Worm (Caenorhabditis elegans) whole organism, L1 larva: ENCODE data around the gene plc-1.
A peak's percentile ranks its signal among the peaks of the same experiment; 100 is the strongest.

ENCODE experiments used
- C04F5.9 ChIP-seq: sonication (generic microtip); optimal IDR thresholded peaks from 2 replicates; lab custom pipeline; 2016; ENCODE audit warnings: missing genetic modification characterization, missing compliant biosample characterization
- C34B4.2 ChIP-seq: sonication (generic microtip); optimal IDR thresholded peaks from 2 replicates; lab custom pipeline; 2017; ENCODE audit warnings: mild to moderate bottlenecking, missing genetic modification characterization, missing compliant biosample characterization
- F16B12.6 ChIP-seq: fragments of 150-350 bp; optimal IDR thresholded peaks from 2 replicates; lab custom pipeline; 2014; ENCODE audit warnings: missing biosample characterization, missing genetic modification characterization
- Y116A8C.19 ChIP-seq: sonication (generic microtip); optimal IDR thresholded peaks from 2 replicates; lab custom pipeline; 2016; ENCODE audit warnings: missing compliant biosample characterization, missing genetic modification characterization, borderline replicate concordance
- alr-1 ChIP-seq: fragments of 200-800 bp; sonication (Bioruptor generic); optimal IDR thresholded peaks from 2 replicates; lab custom pipeline; 2018; ENCODE audit warnings: borderline replicate concordance, mild to moderate bottlenecking, missing genetic modification characterization, missing compliant biosample characterization
- ama-1 ChIP-seq: fragments of 150-350 bp; optimal IDR thresholded peaks from 2 replicates; lab custom pipeline; 2014
- ceh-8 ChIP-seq: fragments of 200-800 bp; sonication (Bioruptor generic); optimal IDR thresholded peaks from 2 replicates; lab custom pipeline; 2018; ENCODE audit warnings: mild to moderate bottlenecking, missing genetic modification characterization, moderate library complexity, missing compliant biosample characterization
- ceh-82 ChIP-seq, 3 experiments: fragments of 150-350 bp in 1 of 3; sonication (generic microtip) in 2 of 3; optimal IDR thresholded peaks; 2 replicates each; lab custom pipeline; 2014 to 2017; ENCODE audit warnings: missing biosample characterization in 3 of 3, missing genetic modification characterization in 3 of 3
- ceh-88 ChIP-seq: fragments of 200-800 bp; sonication (Bioruptor generic); IDR thresholded peaks from 2 replicates; pipeline ENCODE4 v1.3.6; 2022; ENCODE audit warnings: missing genetic modification characterization, missing compliant biosample characterization
- ces-1 ChIP-seq: fragments of 150-350 bp; optimal IDR thresholded peaks from 2 replicates; lab custom pipeline; 2014; ENCODE audit warnings: missing biosample characterization, missing genetic modification reagents, missing genetic modification characterization
- dsc-1 ChIP-seq: sonication (generic microtip); optimal IDR thresholded peaks from 2 replicates; lab custom pipeline; 2016; ENCODE audit warnings: mild to moderate bottlenecking, missing genetic modification characterization, missing compliant biosample characterization
- efl-1 ChIP-seq, 4 experiments: fragments of 150-350 bp; optimal IDR thresholded peaks in 3 of 4; peaks in 1 of 4; 1 replicate in 1 of 4; 2 replicates in 3 of 4; lab custom pipeline; 2014; ENCODE audit warnings: missing biosample characterization in 2 of 4, missing genetic modification characterization in 2 of 4, missing genetic modification reagents in 2 of 4
- egl-13 ChIP-seq: sonication (generic microtip); optimal IDR thresholded peaks from 2 replicates; lab custom pipeline; 2016; ENCODE audit warnings: missing genotype, missing genetic modification reagents, missing genetic modification characterization, missing compliant biosample characterization
- egl-27 ChIP-seq, 2 experiments: fragments of 150-350 bp in 1 of 2; sonication (generic microtip); optimal IDR thresholded peaks; 3 replicates each; lab custom pipeline; 2017 to 2018; ENCODE audit warnings: missing biosample characterization in 2 of 2, missing genetic modification characterization in 2 of 2, missing genetic modification reagents in 2 of 2
- elt-3 ChIP-seq, 6 experiments: fragments of 150-350 bp in 1 of 6; sonication (generic microtip); optimal IDR thresholded peaks; 2 replicates each; lab custom pipeline; 2017 to 2018; ENCODE audit warnings: missing biosample characterization in 6 of 6, missing genetic modification characterization in 6 of 6, inconsistent platforms in 1 of 6
- ets-5 ChIP-seq: fragments of 200-800 bp; sonication (Bioruptor generic); IDR thresholded peaks from 2 replicates; pipeline ENCODE4 v1.3.6; 2022; ENCODE audit warnings: missing genetic modification characterization, missing compliant biosample characterization
- fkh-4 ChIP-seq: sonication (generic microtip); optimal IDR thresholded peaks from 2 replicates; lab custom pipeline; 2016; ENCODE audit warnings: missing compliant biosample characterization, missing genetic modification characterization, borderline replicate concordance
- fkh-8 ChIP-seq: sonication (generic microtip); optimal IDR thresholded peaks from 2 replicates; lab custom pipeline; 2016; ENCODE audit warnings: mild to moderate bottlenecking, missing genetic modification characterization, missing compliant biosample characterization
- grh-1 ChIP-seq: fragments of 200-800 bp; sonication (Bioruptor generic); IDR thresholded peaks from 2 replicates; pipeline ENCODE4 v1.3.6; 2022; ENCODE audit warnings: missing genetic modification reagents, missing genetic modification characterization, missing compliant biosample characterization
- hlh-17 ChIP-seq: fragments of 200-800 bp; sonication (Bioruptor generic); optimal IDR thresholded peaks from 2 replicates; lab custom pipeline; 2018; ENCODE audit warnings: missing genetic modification characterization, mild to moderate bottlenecking, missing compliant biosample characterization, moderate library complexity, borderline replicate concordance
- irx-1 ChIP-seq: sonication (generic microtip); optimal IDR thresholded peaks from 2 replicates; lab custom pipeline; 2016; ENCODE audit warnings: missing genetic modification characterization, missing compliant biosample characterization
- isw-1 ChIP-seq: fragments of 200-800 bp; sonication (Bioruptor generic); IDR thresholded peaks from 2 replicates; pipeline ENCODE4 v1.3.6; 2022; ENCODE audit warnings: missing genetic modification characterization, missing compliant biosample characterization
- lin-13 ChIP-seq: fragments of 150-350 bp; optimal IDR thresholded peaks from 2 replicates; lab custom pipeline; 2014; ENCODE audit warnings: missing biosample characterization, missing genetic modification reagents, missing genetic modification characterization
- lin-15B ChIP-seq: fragments of 150-350 bp; sonication (generic microtip); optimal IDR thresholded peaks from 3 replicates; lab custom pipeline; 2014; ENCODE audit warnings: missing biosample characterization, missing genetic modification characterization
- lsy-2 ChIP-seq, 2 experiments: fragments of 150-350 bp; optimal IDR thresholded peaks; 2 replicates each; lab custom pipeline; 2014; ENCODE audit warnings: missing biosample characterization in 2 of 2, missing genetic modification characterization in 2 of 2
- mdl-1 ChIP-seq, 2 experiments: fragments of 150-350 bp; optimal IDR thresholded peaks; 2 replicates each; lab custom pipeline; 2014 to 2017; ENCODE audit warnings: missing biosample characterization in 2 of 2, missing genetic modification characterization in 2 of 2, inconsistent platforms in 1 of 2
- mef-2 ChIP-seq: fragments of 150-350 bp; optimal IDR thresholded peaks from 2 replicates; lab custom pipeline; 2014; ENCODE audit warnings: missing biosample characterization, missing genetic modification characterization
- mep-1 ChIP-seq: fragments of 150-350 bp; optimal IDR thresholded peaks from 2 replicates; lab custom pipeline; 2014; ENCODE audit warnings: missing biosample characterization, missing genetic modification characterization
- nhr-11 ChIP-seq: fragments of 150-350 bp; optimal IDR thresholded peaks from 2 replicates; lab custom pipeline; 2014; ENCODE audit warnings: missing biosample characterization, missing genetic modification characterization
- nhr-19 ChIP-seq: fragments of 200-800 bp; sonication (Bioruptor generic); conservative IDR thresholded peaks from 2 replicates; pipeline ENCODE4 v1.3.6; 2022; ENCODE audit warnings: missing genetic modification characterization, missing compliant biosample characterization
- nhr-20 ChIP-seq: sonication (generic microtip); optimal IDR thresholded peaks from 2 replicates; lab custom pipeline; 2016; ENCODE audit warnings: mild to moderate bottlenecking, missing genetic modification characterization, missing compliant biosample characterization
- nhr-47 ChIP-seq: sonication (generic microtip); optimal IDR thresholded peaks from 2 replicates; lab custom pipeline; 2016; ENCODE audit warnings: mild to moderate bottlenecking, missing genetic modification characterization, moderate library complexity, missing compliant biosample characterization
- nhr-71 ChIP-seq: sonication (generic microtip); optimal IDR thresholded peaks from 2 replicates; lab custom pipeline; 2016; ENCODE audit warnings: mild to moderate bottlenecking, missing genetic modification characterization, moderate library complexity, missing compliant biosample characterization
- nhr-76 ChIP-seq: sonication (generic microtip); optimal IDR thresholded peaks from 2 replicates; lab custom pipeline; 2017; ENCODE audit warnings: missing biosample characterization, missing genetic modification characterization
- nhr-77 ChIP-seq: fragments of 150-350 bp; optimal IDR thresholded peaks from 2 replicates; lab custom pipeline; 2014; ENCODE audit warnings: missing biosample characterization, missing genetic modification characterization
- nhr-90 ChIP-seq: sonication (generic microtip); optimal IDR thresholded peaks from 2 replicates; lab custom pipeline; 2016; ENCODE audit warnings: mild to moderate bottlenecking, missing genetic modification characterization, missing compliant biosample characterization; ENCODE audit not compliant: poor library complexity
- pag-3 ChIP-seq: sonication (generic microtip); optimal IDR thresholded peaks from 2 replicates; lab custom pipeline; 2017; ENCODE audit warnings: missing genetic modification characterization, mild to moderate bottlenecking, missing compliant biosample characterization, antibody characterized with exemption, borderline replicate concordance; ENCODE audit not compliant: insufficient read depth
- pax-3 ChIP-seq: fragments of 200-800 bp; sonication (Bioruptor generic); optimal IDR thresholded peaks from 2 replicates; lab custom pipeline; 2018; ENCODE audit warnings: mild to moderate bottlenecking, missing genetic modification characterization, moderate library complexity, missing compliant biosample characterization
- pqm-1 ChIP-seq: sonication (generic microtip); optimal IDR thresholded peaks from 3 replicates; lab custom pipeline; 2017; ENCODE audit warnings: missing biosample characterization, missing genetic modification characterization
- rnt-1 ChIP-seq: sonication (generic microtip); optimal IDR thresholded peaks from 2 replicates; lab custom pipeline; 2016; ENCODE audit warnings: mild to moderate bottlenecking, missing genetic modification characterization, moderate library complexity, missing compliant biosample characterization
- snpc-4 ChIP-seq: fragments of 150-350 bp; optimal IDR thresholded peaks from 2 replicates; lab custom pipeline; 2014; ENCODE audit warnings: missing biosample characterization, missing genetic modification characterization
- snu-23 ChIP-seq: sonication (generic microtip); optimal IDR thresholded peaks from 2 replicates; lab custom pipeline; 2016; ENCODE audit warnings: missing genetic modification characterization, missing compliant biosample characterization
- sptf-1 ChIP-seq: fragments of 150-350 bp; optimal IDR thresholded peaks from 2 replicates; lab custom pipeline; 2014; ENCODE audit warnings: missing biosample characterization, missing genetic modification characterization
- sup-37 ChIP-seq: fragments of 200-800 bp; sonication (Bioruptor generic); optimal IDR thresholded peaks from 2 replicates; lab custom pipeline; 2018; ENCODE audit warnings: mild to moderate bottlenecking, missing genetic modification characterization, missing compliant biosample characterization
- unc-86 ChIP-seq: sonication (generic microtip); optimal IDR thresholded peaks from 2 replicates; lab custom pipeline; 2016; ENCODE audit warnings: missing genetic modification characterization, missing compliant biosample characterization
- unc-98 ChIP-seq: fragments of 200-800 bp; sonication (Bioruptor generic); IDR thresholded peaks from 2 replicates; pipeline ENCODE4 v1.3.6; 2022; ENCODE audit warnings: missing genetic modification characterization, missing compliant biosample characterization
- xbp-1 ChIP-seq: sonication (generic microtip); optimal IDR thresholded peaks from 2 replicates; lab custom pipeline; 2016; ENCODE audit warnings: missing genetic modification characterization, missing compliant biosample characterization
- zip-4 ChIP-seq: fragments of 200-800 bp; sonication (Bioruptor generic); optimal IDR thresholded peaks from 2 replicates; lab custom pipeline; 2018; ENCODE audit warnings: mild to moderate bottlenecking, missing genetic modification characterization, moderate library complexity, missing compliant biosample characterization
- ztf-4 ChIP-seq: fragments of 150-350 bp; optimal IDR thresholded peaks from 2 replicates; lab custom pipeline; 2014; ENCODE audit warnings: missing biosample characterization, missing genetic modification characterization

plc-1 gene

ce11 chrX:10772165-10772584, 66.3 kb downstream of the plc-1 start (continued):
- TF ChIP-seq zip-4 (GFP tag; lab: Kevin White, UChicago) = peak; percentile 55
- peak; percentile 30 to 34 for TF ChIP-seq efl-1 (optimal IDR thresholded peaks at IDR 0.05; lab: Kevin White, UChicago)
- peak in 1 of 2 experiments; percentile 91 for TF ChIP-seq efl-1 (GFP tag; optimal IDR thresholded peaks at IDR 0.05 in 1 of 2; lab: Kevin White, UChicago)
- peak; percentile 71 to 81 for TF ChIP-seq lsy-2 (tag; optimal IDR thresholded peaks at IDR 0.05; lab: Kevin White, UChicago)
- TF ChIP-seq nhr-19 (GFP tag; lab: Robert Waterston, UW) = peak; percentile 84
- TF ChIP-seq egl-27 (tag; optimal IDR thresholded peaks at IDR 0.05; lab: Kevin White, UChicago) = peak; percentile 52 to 69
- no peak for TF ChIP-seq isw-1 (GFP tag; lab: Robert Waterston, UW)
- TF ChIP-seq egl-13 = no peak
- TF ChIP-seq fkh-4 (tag; lab: Kevin White, UChicago) = no peak
- no peak for TF ChIP-seq nhr-76 (tag; lab: Kevin White, UChicago)
- no peak for TF ChIP-seq dsc-1
- TF ChIP-seq snu-23 = peak; percentile 88
- peak; percentile 35 for TF ChIP-seq sup-37 (GFP tag; lab: Kevin White, UChicago)
- TF ChIP-seq C04F5.9 (tag; lab: Kevin White, UChicago) = no peak
- TF ChIP-seq ces-1 = no peak
- TF ChIP-seq ets-5 (GFP tag; lab: Robert Waterston, UW) = no peak
- no peak for TF ChIP-seq Y116A8C.19 (tag; lab: Kevin White, UChicago)
- peak in 5 of 6 experiments; percentile 36 to 76 (median 66) for TF ChIP-seq elt-3 (tag; optimal IDR thresholded peaks at IDR 0.05; lab: Kevin White, UChicago)
- TF ChIP-seq unc-98 (GFP tag; lab: Robert Waterston, UW) = no peak
- peak; percentile 27; the same call in 1 of the 2 replicates for TF ChIP-seq ceh-88 (GFP tag; lab: Robert Waterston, UW)
- TF ChIP-seq unc-86 (tag; lab: Kevin White, UChicago) = no peak
- TF ChIP-seq fkh-8 (tag; lab: Kevin White, UChicago) = no peak
- no peak for TF ChIP-seq hlh-17
- TF ChIP-seq lin-15B = no peak
- peak; percentile 90 for TF ChIP-seq rnt-1 (tag; lab: Kevin White, UChicago)
- TF ChIP-seq irx-1 (tag; lab: Kevin White, UChicago) = peak; percentile 15
- TF ChIP-seq nhr-71 (tag; lab: Kevin White, UChicago) = peak; percentile 95
- peak; percentile 55 for TF ChIP-seq ztf-4 (tag; lab: Kevin White, UChicago)
- no peak for TF ChIP-seq sptf-1 (tag; lab: Kevin White, UChicago)
- peak; percentile 76 for TF ChIP-seq nhr-90 (tag; lab: Kevin White, UChicago)
- TF ChIP-seq pag-3 (tag; lab: Kevin White, UChicago) = peak; percentile 58
- TF ChIP-seq mef-2 = no peak
- no peak for TF ChIP-seq F16B12.6
- TF ChIP-seq grh-1 (GFP tag; lab: Robert Waterston, UW) = 0 out of 2 replicates have a peak, but pooled peaks have one; percentile 11
- TF ChIP-seq, all 84 proteins: peak for 43

- TF ChIP-seq irx-1 (tag; lab: Kevin White, UChicago) = peak; percentile 89
- TF ChIP-seq pqm-1 (tag; lab: Kevin White, UChicago) = no peak
- TF ChIP-seq lin-13 = peak; percentile 74
- no peak for TF ChIP-seq Y116A8C.19 (tag; lab: Kevin White, UChicago)
- TF ChIP-seq snpc-4 (tag; lab: Kevin White, UChicago) = peak; percentile 29
- peak; percentile 85 for TF ChIP-seq mep-1 (tag; lab: Kevin White, UChicago)
- no peak for TF ChIP-seq hlh-17
- peak; percentile 3 for TF ChIP-seq ama-1 (lab: Kevin White, UChicago)
- TF ChIP-seq alr-1 (tag; lab: Kevin White, UChicago) = no peak
- TF ChIP-seq nhr-90 (tag; lab: Kevin White, UChicago) = peak; percentile 76
- TF ChIP-seq elt-3 (tag; optimal IDR thresholded peaks at IDR 0.05; lab: Kevin White, UChicago) = peak in 3 of 6 experiments; percentile 4 to 95 (median 73)
- TF ChIP-seq nhr-76 (tag; lab: Kevin White, UChicago) = no peak
- no peak for TF ChIP-seq C34B4.2 (tag; lab: Kevin White, UChicago)
- peak; percentile 9 to 68 for TF ChIP-seq egl-27 (tag; optimal IDR thresholded peaks at IDR 0.05; lab: Kevin White, UChicago)
- TF ChIP-seq nhr-47 = peak; percentile 93
- peak; percentile 8 to 78 (median 55) for TF ChIP-seq ceh-82 (tag; optimal IDR thresholded peaks at IDR 0.05; lab: Kevin White, UChicago)
- peak; percentile 61 for TF ChIP-seq ceh-8 (GFP tag; lab: Kevin White, UChicago)
- TF ChIP-seq nhr-20 (tag; lab: Kevin White, UChicago) = peak; percentile 98
- TF ChIP-seq F16B12.6 = no peak
- peak; percentile 78 for TF ChIP-seq nhr-11 (tag; lab: Kevin White, UChicago)
- TF ChIP-seq rnt-1 (tag; lab: Kevin White, UChicago) = peak; percentile 81
- peak; percentile 69 for TF ChIP-seq pax-3 (tag; lab: Kevin White, UChicago)
- TF ChIP-seq mdl-1 (tag; optimal IDR thresholded peaks at IDR 0.05; lab: Kevin White, UChicago) = peak; percentile 49 to 88
- TF ChIP-seq lsy-2 (tag; optimal IDR thresholded peaks at IDR 0.05; lab: Kevin White, UChicago) = peak; percentile 83 to 91
- peak; percentile 71 for TF ChIP-seq nhr-77
- TF ChIP-seq xbp-1 = peak; percentile 75
Measured at ce11 chrX:10770988-10771496, 67.4 kb downstream of the plc-1 start.
